Worm (Caenorhabditis elegans): ENCODE results near the gene R151.10.
A peak's percentile ranks its signal among the peaks of the same experiment; 100 is the strongest.

- peak; percentile 7 for TF ChIP-seq ceh-28 (tag; optimal IDR thresholded peaks at IDR 0.05)
- TF ChIP-seq ceh-9 (tag; optimal IDR thresholded peaks at IDR 0.05), result no peak
- peak; percentile 88 for TF ChIP-seq pha-4 (tag; optimal IDR thresholded peaks at IDR 0.05)
- no peak for TF ChIP-seq R02D3.7 (tag; optimal IDR thresholded peaks at IDR 0.05)
- TF ChIP-seq nhr-76 (tag; optimal IDR thresholded peaks at IDR 0.05), result no peak
- TF ChIP-seq ama-1 (optimal IDR thresholded peaks at IDR 0.05), result no peak
- no peak for TF ChIP-seq unc-62 (GFP tag; optimal IDR thresholded peaks at IDR 0.05)
- no peak for TF ChIP-seq skn-1 (tag; optimal IDR thresholded peaks at IDR 0.05)
- TF ChIP-seq nhr-77 (tag; optimal IDR thresholded peaks at IDR 0.05), result no peak
These were observed 3.4 kb upstream of the R151.10 start, which contains the start of gene ndus-8 for ce11 chrIII:7234148-7234547.
